Fruit fly (Drosophila melanogaster) whole organism, prepupa: ENCODE data around the gene CG7739.
A peak's percentile ranks its signal among the peaks of the same experiment; 100 is the strongest.

Experiments used
- CG11294 ChIP-seq: fragments of 200-800 bp; sonication (Bioruptor generic); IDR thresholded peaks from 2 replicates; pipeline ENCODE4 v1.3.6; 2022; ENCODE audit warnings: missing biosample characterization, missing genetic modification characterization
- CG11762 ChIP-seq: fragments of 200-800 bp; sonication (Bioruptor generic); optimal IDR thresholded peaks from 3 replicates; lab custom pipeline; 2016; ENCODE audit warnings: missing biosample characterization, missing genetic modification characterization; ENCODE audit not compliant: insufficient read depth
- CG1621 ChIP-seq: fragments of 200-800 bp; sonication (Bioruptor generic); optimal IDR thresholded peaks from 3 replicates; lab custom pipeline; 2018; ENCODE audit warnings: missing biosample characterization, mild to moderate bottlenecking, missing genetic modification characterization
- CG16779 ChIP-seq: fragments of 200-800 bp; sonication (Bioruptor generic); optimal IDR thresholded peaks from 3 replicates; lab custom pipeline; 2017; ENCODE audit warnings: missing biosample characterization, mild to moderate bottlenecking, missing genetic modification characterization
- CG31627 ChIP-seq: fragments of 200-800 bp; sonication (Bioruptor generic); optimal IDR thresholded peaks from 3 replicates; lab custom pipeline; 2016; ENCODE audit warnings: missing biosample characterization, missing genetic modification characterization
- CG32006 ChIP-seq: fragments of 200-800 bp; sonication (Bioruptor generic); optimal IDR thresholded peaks from 3 replicates; lab custom pipeline; 2017; ENCODE audit warnings: missing biosample characterization, mild to moderate bottlenecking, missing genetic modification characterization
- CG34406 ChIP-seq: fragments of 200-800 bp; sonication (Bioruptor generic); optimal IDR thresholded peaks from 3 replicates; lab custom pipeline; 2016; ENCODE audit warnings: missing biosample characterization, missing genetic modification characterization
- CG3919 ChIP-seq: fragments of 200-800 bp; sonication (Bioruptor generic); optimal IDR thresholded peaks from 3 replicates; lab custom pipeline; 2016; ENCODE audit warnings: missing biosample characterization, missing genetic modification characterization
- CG6163 ChIP-seq: fragments of 200-800 bp; sonication (Bioruptor generic); IDR thresholded peaks from 3 replicates; pipeline ENCODE4 v1.3.6; 2022; ENCODE audit warnings: missing biosample characterization, missing genetic modification characterization
- CG6276 ChIP-seq: fragments of 200-800 bp; sonication (Bioruptor generic); optimal IDR thresholded peaks from 2 replicates; lab custom pipeline; 2017; ENCODE audit warnings: missing biosample characterization, mild to moderate bottlenecking, missing genetic modification characterization
- CG6792 ChIP-seq: fragments of 200-800 bp; sonication (Bioruptor generic); optimal IDR thresholded peaks from 3 replicates; lab custom pipeline; 2016; ENCODE audit warnings: missing biosample characterization, missing genetic modification characterization
- CG6808 ChIP-seq: fragments of 200-800 bp; sonication (Bioruptor generic); optimal IDR thresholded peaks from 3 replicates; lab custom pipeline; 2017; ENCODE audit warnings: missing biosample characterization, missing genetic modification characterization, mild to moderate bottlenecking, moderate library complexity, missing genetic modification reagents
- CG6854 ChIP-seq: fragments of 200-800 bp; sonication (Bioruptor generic); optimal IDR thresholded peaks from 2 replicates; lab custom pipeline; 2017; ENCODE audit warnings: missing biosample characterization, mild to moderate bottlenecking, missing genetic modification characterization
- CG7368 ChIP-seq: fragments of 200-800 bp; sonication (Bioruptor generic); optimal IDR thresholded peaks from 3 replicates; lab custom pipeline; 2016; ENCODE audit warnings: missing biosample characterization, missing genetic modification characterization
- CG8119 ChIP-seq: fragments of 200-800 bp; sonication (Bioruptor generic); IDR thresholded peaks from 3 replicates; pipeline ENCODE4 v1.3.6; 2022; ENCODE audit warnings: missing biosample characterization, missing genetic modification characterization
- CG9139 ChIP-seq: fragments of 200-800 bp; sonication (Bioruptor generic); optimal IDR thresholded peaks from 3 replicates; lab custom pipeline; 2017; ENCODE audit warnings: missing biosample characterization, mild to moderate bottlenecking, missing genetic modification characterization
- Eip78C ChIP-seq: fragments of 200-800 bp; sonication (Bioruptor generic); peaks from one replicate; lab custom pipeline; 2016; ENCODE audit warnings: missing biosample characterization, missing genetic modification characterization
- Ets96B ChIP-seq: fragments of 200-800 bp; optimal IDR thresholded peaks from 2 replicates; lab custom pipeline; 2019; ENCODE audit warnings: missing biosample characterization, mild to moderate bottlenecking, missing genetic modification characterization, moderate library complexity
- Hr38 ChIP-seq: sonication (Bioruptor generic); optimal IDR thresholded peaks from 2 replicates; lab custom pipeline; 2016; ENCODE audit warnings: missing biosample characterization, missing genetic modification characterization
- Hr39 ChIP-seq: fragments of 200-800 bp; sonication (Bioruptor generic); optimal IDR thresholded peaks from 2 replicates; lab custom pipeline; 2016; ENCODE audit warnings: missing biosample characterization, missing genetic modification characterization
- Hr4 ChIP-seq: fragments of 200-800 bp; sonication (Bioruptor generic); optimal IDR thresholded peaks from 3 replicates; lab custom pipeline; 2016; ENCODE audit warnings: missing biosample characterization, missing genetic modification characterization
- Lpt ChIP-seq: fragments of 200-800 bp; sonication (Bioruptor generic); optimal IDR thresholded peaks from 3 replicates; lab custom pipeline; 2016; ENCODE audit warnings: missing biosample characterization, missing genetic modification characterization
- OdsH ChIP-seq: fragments of 200-800 bp; sonication (Bioruptor generic); optimal IDR thresholded peaks from 3 replicates; lab custom pipeline; 2016; ENCODE audit warnings: missing biosample characterization, missing genetic modification characterization
- Sox102F ChIP-seq: fragments of 200-800 bp; sonication (Bioruptor generic); optimal IDR thresholded peaks from 2 replicates; lab custom pipeline; 2016; ENCODE audit warnings: missing biosample characterization, mild to moderate bottlenecking, missing genetic modification characterization
- Sox14 ChIP-seq: fragments of 200-800 bp; sonication (Bioruptor generic); optimal IDR thresholded peaks from 3 replicates; lab custom pipeline; 2016; ENCODE audit warnings: missing biosample characterization, missing genetic modification characterization
- Sox15 ChIP-seq: fragments of 200-800 bp; sonication (Bioruptor generic); optimal IDR thresholded peaks from 3 replicates; lab custom pipeline; 2016; ENCODE audit warnings: missing biosample characterization, missing genetic modification characterization
- achi ChIP-seq: fragments of 200-800 bp; sonication (Bioruptor generic); optimal IDR thresholded peaks from 3 replicates; lab custom pipeline; 2016; ENCODE audit warnings: missing biosample characterization, missing genetic modification characterization
- dac ChIP-seq: fragments of 200-800 bp; sonication (Bioruptor generic); optimal IDR thresholded peaks from 2 replicates; lab custom pipeline; 2017; ENCODE audit warnings: missing biosample characterization, mild to moderate bottlenecking, missing genetic modification characterization
- dsx ChIP-seq: fragments of 200-800 bp; optimal IDR thresholded peaks from 3 replicates; lab custom pipeline; 2019; ENCODE audit warnings: missing biosample characterization, mild to moderate bottlenecking, missing genetic modification characterization, moderate library complexity; ENCODE audit not compliant: poor library complexity, severe bottlenecking
- eg ChIP-seq: fragments of 200-800 bp; sonication (Bioruptor generic); IDR thresholded peaks from 3 replicates; pipeline ENCODE4 v1.3.6; 2022; ENCODE audit warnings: missing biosample characterization, missing genetic modification characterization
- fd59A ChIP-seq: fragments of 200-800 bp; sonication (Bioruptor generic); optimal IDR thresholded peaks from 2 replicates; lab custom pipeline; 2017; ENCODE audit warnings: missing biosample characterization, mild to moderate bottlenecking, missing genetic modification characterization, missing genetic modification reagents
- fd85E ChIP-seq: fragments of 200-800 bp; sonication (Bioruptor generic); optimal IDR thresholded peaks from 3 replicates; lab custom pipeline; 2016; ENCODE audit warnings: missing biosample characterization, missing genetic modification characterization
- lz ChIP-seq: fragments of 200-800 bp; sonication (Bioruptor generic); optimal IDR thresholded peaks from 3 replicates; lab custom pipeline; 2016; ENCODE audit warnings: missing biosample characterization, missing genetic modification characterization
- net ChIP-seq: fragments of 200-800 bp; sonication (Bioruptor generic); optimal IDR thresholded peaks from 3 replicates; lab custom pipeline; 2016; ENCODE audit warnings: missing biosample characterization, missing genetic modification characterization
- pdm3 ChIP-seq: fragments of 200-800 bp; sonication (Bioruptor generic); optimal IDR thresholded peaks from 3 replicates; lab custom pipeline; 2016; ENCODE audit warnings: missing biosample characterization, missing genetic modification characterization
- salr ChIP-seq, 2 experiments: fragments of 200-800 bp; sonication (Bioruptor generic); optimal IDR thresholded peaks; 3 replicates each; lab custom pipeline; 2016 to 2018; ENCODE audit warnings: missing biosample characterization in 2 of 2, missing genetic modification characterization in 2 of 2, mild to moderate bottlenecking in 1 of 2
- spab ChIP-seq: fragments of 200-800 bp; sonication (Bioruptor generic); optimal IDR thresholded peaks from 2 replicates; lab custom pipeline; 2017; ENCODE audit warnings: missing biosample characterization, mild to moderate bottlenecking, missing genetic modification characterization, missing genetic modification reagents
- svp ChIP-seq: fragments of 200-800 bp; sonication (Bioruptor generic); peaks from one replicate; lab custom pipeline; 2016; ENCODE audit warnings: missing biosample characterization, missing genetic modification characterization
- topi ChIP-seq: fragments of 200-800 bp; sonication (Bioruptor generic); optimal IDR thresholded peaks from 3 replicates; lab custom pipeline; 2016; ENCODE audit warnings: missing biosample characterization, missing genetic modification characterization
- vri ChIP-seq: fragments of 200-800 bp; sonication (Bioruptor generic); optimal IDR thresholded peaks from 3 replicates; lab custom pipeline; 2016; ENCODE audit warnings: missing biosample characterization, mild to moderate bottlenecking, missing genetic modification characterization

Gene CG7739

DNA sequence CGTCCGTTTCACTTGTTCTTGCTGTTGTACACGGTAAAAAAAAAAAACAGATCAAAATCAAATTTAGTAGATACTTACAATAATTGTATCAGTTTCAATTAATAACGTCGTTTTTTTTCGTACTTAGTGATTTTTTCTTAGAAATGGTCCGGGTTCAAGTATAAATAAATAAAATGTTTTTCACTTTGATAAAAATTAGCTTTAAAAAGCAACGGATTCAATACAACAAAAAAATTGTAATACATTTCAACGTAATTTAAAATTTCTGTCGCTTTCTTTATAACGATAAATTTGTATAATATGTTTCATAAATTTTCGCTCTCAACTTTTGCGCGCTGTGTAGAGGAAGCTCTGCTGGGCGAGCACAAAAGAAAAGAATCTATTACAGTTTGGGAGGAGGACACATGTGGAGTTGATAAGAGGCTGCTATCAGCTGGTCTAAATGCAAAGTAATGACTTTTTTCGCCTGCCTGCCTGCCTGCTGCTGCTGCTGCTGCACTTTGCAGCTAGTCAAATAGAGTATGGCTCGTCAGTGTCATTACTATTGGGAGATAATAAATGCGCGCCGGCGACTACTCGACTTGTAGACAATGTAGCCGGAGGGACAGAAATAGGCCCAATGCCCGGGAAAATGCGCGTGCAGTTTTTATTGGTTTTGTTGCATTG lies 24.8 kb downstream of the CG7739 start (continued):
- TF ChIP-seq dac (peak; percentile 41), CG7368 (GFP tag; lab: Kevin White, UChicago) (no peak), eg (GFP tag; lab: Robert Waterston, UW) (peak; percentile 62; the same call in 1 of the 3 replicates), Hr39 (GFP tag; lab: Kevin White, UChicago) (peak; percentile 47), Ets96B (tag; lab: Kevin White, UChicago) (peak; percentile 62), Sox15 (peak; percentile 35), pdm3 (peak; percentile 68), CG1621 (tag; lab: Kevin White, UChicago) (no peak), salr (GFP tag; optimal IDR thresholded peaks at IDR 0.05; lab: Kevin White, UChicago) (peak in 1 of 2 experiments; percentile 84), spab (GFP tag; lab: Kevin White, UChicago) (peak; percentile 60), net (GFP tag; lab: Kevin White, UChicago) (peak; percentile 71), CG11762 (peak; percentile 59), achi (GFP tag; lab: Kevin White, UChicago) (peak; percentile 76), Lpt (GFP tag; lab: Kevin White, UChicago) (peak; percentile 66), Hr4 (peak; percentile 86), CG6276 (GFP tag; lab: Kevin White, UChicago) (peak; percentile 79), Sox14 (GFP tag; lab: Kevin White, UChicago) (peak; percentile 71), CG34406 (GFP tag; lab: Kevin White, UChicago) (peak; percentile 48), CG3919 (GFP tag; lab: Kevin White, UChicago) (peak; percentile 45), CG6854 (GFP tag; lab: Kevin White, UChicago) (no peak), CG8119 (GFP tag; lab: Robert Waterston, UW) (peak; percentile 58; the same call in 2 of the 3 replicates), Eip78C (GFP tag; lab: Kevin White, UChicago) (peak; percentile 93), CG31627 (GFP tag; lab: Kevin White, UChicago) (peak; percentile 37), Sox102F (GFP tag; lab: Kevin White, UChicago) (peak; percentile 31), dsx (peak; percentile 51), CG16779 (peak; percentile 30), CG32006 (GFP tag; lab: Kevin White, UChicago) (peak; percentile 90), OdsH (GFP tag; lab: Kevin White, UChicago) (peak; percentile 73), fd59A (GFP tag; lab: Kevin White, UChicago) (peak; percentile 27), CG6163 (GFP tag; lab: Robert Waterston, UW) (peak; percentile 36; the same call in 2 of the 3 replicates), CG9139 (no peak), vri (GFP tag; lab: Kevin White, UChicago) (no peak), CG6792 (GFP tag; lab: Kevin White, UChicago) (peak; percentile 27), lz (GFP tag; lab: Kevin White, UChicago) (peak; percentile 51), Hr38 (no peak), fd85E (no peak), CG6808 (GFP tag; lab: Kevin White, UChicago) (peak; percentile 64), CG11294 (peak; percentile 42; the same call in 1 of the 2 replicates), topi (GFP tag; lab: Kevin White, UChicago) (peak; percentile 49)

DNA sequence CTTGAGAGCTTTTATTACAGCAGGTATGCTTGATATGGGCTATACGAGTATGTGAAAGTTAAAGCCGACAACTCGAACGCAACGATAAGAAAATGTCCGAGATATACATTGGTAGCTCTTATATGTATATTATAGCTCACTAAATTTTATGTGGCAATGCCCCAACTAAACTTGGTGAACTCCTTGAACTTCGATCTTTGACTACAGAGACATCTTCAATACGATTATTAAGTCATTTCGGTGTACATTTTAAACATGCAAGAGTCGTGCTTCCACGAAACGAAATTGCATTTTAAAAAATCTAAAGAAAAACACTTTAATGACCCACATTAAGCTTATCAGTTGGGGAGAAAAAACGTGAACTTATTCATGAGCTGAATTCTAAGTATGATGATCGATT lies 26.3 kb downstream of the CG7739 start:
- TF ChIP-seq dsx = no peak
- TF ChIP-seq svp (GFP tag; lab: Kevin White, UChicago) = peak; percentile 71
